Worm (Caenorhabditis elegans) whole organism, young adult: ENCODE measurements around the gene spat-3.

ENCODE experiments used
- hmg-20 ChIP-seq: fragments of 200-800 bp; sonication (Bioruptor generic); IDR thresholded peaks from 2 replicates; pipeline ENCODE4 v1.3.6; 2022; ENCODE audit warnings: missing genetic modification reagents, missing genetic modification characterization, missing compliant biosample characterization
- rec-8 ChIP-seq, 2 experiments: sonication (generic microtip); optimal IDR thresholded peaks; 2 replicates each; lab custom pipeline; 2016; ENCODE audit warnings: mild to moderate bottlenecking in 2 of 2, missing genetic modification characterization in 2 of 2, missing genetic modification reagents in 2 of 2, missing genotype in 2 of 2, missing biosample characterization in 1 of 2, missing compliant biosample characterization in 1 of 2, moderate library complexity in 1 of 2

- TF ChIP-seq hmg-20 (GFP tag; lab: Robert Waterston, UW) (no peak), rec-8 (tag; optimal IDR thresholded peaks at IDR 0.05; lab: Kevin White, UChicago) (no peak)
These were observed 17.8 kb downstream of the spat-3 start for ce11 chrX:4587934-4588333.
